Worm (Caenorhabditis elegans) whole organism, L3 larva: ENCODE results near the gene R03D7.8.
"Not testable (repeated sequence)": the region's sequence is repeated elsewhere in the genome, so short reads cannot be mapped to it uniquely, and the experiment has no call there.

ENCODE experiments used
- R02D3.7 ChIP-seq: fragments of 150-350 bp; optimal IDR thresholded peaks from 2 replicates; lab custom pipeline; 2014; ENCODE audit warnings: missing biosample characterization, missing genetic modification characterization
- ZK546.5 ChIP-seq: sonication (generic microtip); optimal IDR thresholded peaks from 2 replicates; lab custom pipeline; 2017; ENCODE audit warnings: missing biosample characterization, missing genetic modification characterization
- aly-2 ChIP-seq: fragments of 150-350 bp; optimal IDR thresholded peaks from 2 replicates; lab custom pipeline; 2014; ENCODE audit warnings: missing biosample characterization, missing genetic modification characterization
- ama-1 ChIP-seq: fragments of 150-350 bp; optimal IDR thresholded peaks from 2 replicates; lab custom pipeline; 2018
- ceh-16 ChIP-seq: sonication (generic microtip); optimal IDR thresholded peaks from 2 replicates; lab custom pipeline; 2017; ENCODE audit warnings: missing biosample characterization, missing genetic modification characterization
- ceh-28 ChIP-seq: fragments of 150-350 bp; optimal IDR thresholded peaks from 2 replicates; lab custom pipeline; 2014; ENCODE audit warnings: missing biosample characterization, missing genetic modification reagents, missing genetic modification characterization
- ceh-82 ChIP-seq: fragments of 150-350 bp; optimal IDR thresholded peaks from 2 replicates; lab custom pipeline; 2014; ENCODE audit warnings: missing biosample characterization, missing genetic modification characterization
- ceh-9 ChIP-seq: sonication (generic microtip); optimal IDR thresholded peaks from 2 replicates; lab custom pipeline; 2018; ENCODE audit warnings: missing biosample characterization, missing genetic modification characterization
- daf-12 ChIP-seq: fragments of 150-350 bp; optimal IDR thresholded peaks from 2 replicates; lab custom pipeline; 2014; ENCODE audit warnings: missing biosample characterization, missing genetic modification reagents, missing genetic modification characterization
- egl-27 ChIP-seq: sonication (generic microtip); optimal IDR thresholded peaks from 4 replicates; lab custom pipeline; 2017; ENCODE audit warnings: missing biosample characterization, missing genetic modification reagents, missing genetic modification characterization
- egl-5 ChIP-seq: fragments of 150-350 bp; optimal IDR thresholded peaks from 2 replicates; lab custom pipeline; 2017; ENCODE audit warnings: missing biosample characterization, missing genetic modification reagents, missing genetic modification characterization, inconsistent platforms
- elt-1 ChIP-seq: fragments of 150-350 bp; optimal IDR thresholded peaks from 2 replicates; lab custom pipeline; 2014; ENCODE audit warnings: missing biosample characterization, missing genetic modification characterization
- elt-2 ChIP-seq: sonication (generic microtip); optimal IDR thresholded peaks from 2 replicates; lab custom pipeline; 2016; ENCODE audit warnings: missing genetic modification reagents, mild to moderate bottlenecking, missing genetic modification characterization, missing compliant biosample characterization
- elt-3 ChIP-seq, 3 experiments: fragments of 150-350 bp in 1 of 3; sonication (generic microtip) in 2 of 3; optimal IDR thresholded peaks; 2 replicates in 2 of 3; 4 replicates in 1 of 3; lab custom pipeline; 2014 to 2017; ENCODE audit warnings: missing biosample characterization in 3 of 3, missing genetic modification characterization in 3 of 3
- fkh-10 ChIP-seq: sonication (generic microtip); optimal IDR thresholded peaks from 2 replicates; lab custom pipeline; 2017; ENCODE audit warnings: missing biosample characterization, missing genetic modification reagents, missing genetic modification characterization
- fkh-2 ChIP-seq: fragments of 150-350 bp; optimal IDR thresholded peaks from 2 replicates; lab custom pipeline; 2014; ENCODE audit warnings: missing biosample characterization, missing genetic modification reagents, missing genetic modification characterization
- hmg-11 ChIP-seq: sonication (generic microtip); optimal IDR thresholded peaks from 2 replicates; lab custom pipeline; 2016; ENCODE audit warnings: missing genetic modification characterization, missing compliant biosample characterization
- jun-1 ChIP-seq: fragments of 150-350 bp; optimal IDR thresholded peaks from 2 replicates; lab custom pipeline; 2014; ENCODE audit warnings: missing biosample characterization, missing genetic modification reagents, missing genetic modification characterization
- lin-39 ChIP-seq: fragments of 150-350 bp; optimal IDR thresholded peaks from 2 replicates; lab custom pipeline; 2018; ENCODE audit warnings: missing biosample characterization, missing genetic modification reagents, missing genetic modification characterization
- mml-1 ChIP-seq: fragments of 150-350 bp; sonication (generic microtip); optimal IDR thresholded peaks from 3 replicates; lab custom pipeline; 2014; ENCODE audit warnings: missing biosample characterization, missing genetic modification characterization
- nhr-12 ChIP-seq: fragments of 150-350 bp; optimal IDR thresholded peaks from 2 replicates; lab custom pipeline; 2014; ENCODE audit warnings: missing biosample characterization, missing genetic modification characterization
- nhr-23 ChIP-seq: fragments of 150-350 bp; optimal IDR thresholded peaks from 2 replicates; lab custom pipeline; 2014; ENCODE audit warnings: missing biosample characterization, missing genetic modification reagents, missing genetic modification characterization
- nhr-237 ChIP-seq: fragments of 150-350 bp; optimal IDR thresholded peaks from 2 replicates; lab custom pipeline; 2014; ENCODE audit warnings: missing biosample characterization, missing genetic modification characterization
- nhr-67 ChIP-seq: fragments of 150-350 bp; optimal IDR thresholded peaks from 2 replicates; lab custom pipeline; 2014; ENCODE audit warnings: missing biosample characterization, missing genetic modification characterization
- nhr-76 ChIP-seq: fragments of 150-350 bp; sonication (generic microtip); optimal IDR thresholded peaks from 5 replicates; lab custom pipeline; 2014; ENCODE audit warnings: missing biosample characterization, missing genetic modification characterization
- pha-4 ChIP-seq: fragments of 150-350 bp; optimal IDR thresholded peaks from 2 replicates; lab custom pipeline; 2014; ENCODE audit warnings: missing biosample characterization, missing genetic modification reagents, missing genetic modification characterization
- pqm-1 ChIP-seq: fragments of 150-350 bp; optimal IDR thresholded peaks from 2 replicates; lab custom pipeline; 2017; ENCODE audit warnings: missing biosample characterization, missing genetic modification characterization, inconsistent platforms
- skn-1 ChIP-seq: fragments of 150-350 bp; optimal IDR thresholded peaks from 2 replicates; lab custom pipeline; 2014; ENCODE audit warnings: missing biosample characterization, missing genetic modification characterization
- snpc-4 ChIP-seq: fragments of 150-350 bp; optimal IDR thresholded peaks from 2 replicates; lab custom pipeline; 2014; ENCODE audit warnings: missing biosample characterization, missing genetic modification characterization
- tbx-2 ChIP-seq: sonication (generic microtip); optimal IDR thresholded peaks from 2 replicates; lab custom pipeline; 2016; ENCODE audit warnings: mild to moderate bottlenecking, missing genetic modification characterization, missing compliant biosample characterization
- unc-62 ChIP-seq: fragments of 150-350 bp; sonication (generic microtip); optimal IDR thresholded peaks from 4 replicates; lab custom pipeline; 2014; ENCODE audit warnings: missing biosample characterization, missing genetic modification reagents, missing genetic modification characterization
- ztf-11 ChIP-seq: fragments of 150-350 bp; optimal IDR thresholded peaks from 2 replicates; lab custom pipeline; 2014; ENCODE audit warnings: missing biosample characterization, missing genetic modification characterization
- ztf-4 ChIP-seq: fragments of 150-350 bp; optimal IDR thresholded peaks from 2 replicates; lab custom pipeline; 2014; ENCODE audit warnings: missing biosample characterization, missing genetic modification characterization

R03D7.8 gene

ce11 chrII:10912995-10913394 lies 43.7 kb downstream of the R03D7.8 start:
- TF ChIP-seq skn-1 (tag; lab: Kevin White, UChicago), result no peak
- no peak for TF ChIP-seq pqm-1 (tag; lab: Kevin White, UChicago)
- TF ChIP-seq elt-2 (tag; lab: Kevin White, UChicago), result no peak
- no peak for TF ChIP-seq ceh-82 (tag; lab: Kevin White, UChicago)
- TF ChIP-seq hmg-11 (tag; lab: Kevin White, UChicago), result no peak
- TF ChIP-seq pha-4 (tag; lab: Kevin White, UChicago), result no peak
- no peak for TF ChIP-seq fkh-10 (GFP tag; lab: Kevin White, UChicago)
- TF ChIP-seq nhr-12, result no peak
- no peak for TF ChIP-seq aly-2 (tag; lab: Kevin White, UChicago)
- no peak for TF ChIP-seq nhr-237
- TF ChIP-seq ceh-16 (tag; lab: Kevin White, UChicago), result no peak
- TF ChIP-seq nhr-76, result no peak
- no peak for TF ChIP-seq ceh-9 (tag; lab: Kevin White, UChicago)
- TF ChIP-seq ama-1, result no peak
- TF ChIP-seq mml-1, result no peak
- TF ChIP-seq elt-1 (tag; lab: Kevin White, UChicago), result no peak
- TF ChIP-seq, all 47 proteins: peak for 0

ce11 chrII:10910219-10910618 lies 46.5 kb downstream of the R03D7.8 start, which contains the start of gene sra-11:
Gene sra-11 (minus strand): TSS chrII:10910319.
- TF ChIP-seq fkh-2 (tag; lab: Kevin White, UChicago), result no peak
- no peak for TF ChIP-seq ceh-9 (tag; lab: Kevin White, UChicago)
- no peak for TF ChIP-seq ztf-4 (tag; lab: Kevin White, UChicago)
- TF ChIP-seq elt-3 (tag; optimal IDR thresholded peaks at IDR 0.05; lab: Kevin White, UChicago), result no peak
- no peak for TF ChIP-seq nhr-76
- no peak for TF ChIP-seq jun-1
- no peak for TF ChIP-seq snpc-4 (tag; lab: Kevin White, UChicago)
- TF ChIP-seq R02D3.7 (tag; lab: Kevin White, UChicago), result no peak
- TF ChIP-seq ztf-11 (tag; lab: Kevin White, UChicago), result no peak
- TF ChIP-seq nhr-67 (tag; lab: Kevin White, UChicago), result no peak
- no peak for TF ChIP-seq aly-2 (tag; lab: Kevin White, UChicago)
- no peak for TF ChIP-seq egl-27 (tag; lab: Kevin White, UChicago)
- TF ChIP-seq tbx-2 (tag; lab: Kevin White, UChicago), result no peak
- TF ChIP-seq lin-39 (tag; lab: Kevin White, UChicago), result no peak
- TF ChIP-seq daf-12 (tag; lab: Kevin White, UChicago), result no peak
- no peak for TF ChIP-seq nhr-23 (tag; lab: Kevin White, UChicago)
- no peak for TF ChIP-seq ceh-82 (tag; lab: Kevin White, UChicago)
- no peak for TF ChIP-seq ama-1
- no peak for TF ChIP-seq egl-5 (tag; lab: Kevin White, UChicago)

- TF ChIP-seq ZK546.5 (tag; lab: Kevin White, UChicago); ceh-28; unc-62 (GFP tag; lab: Kevin White, UChicago): not testable (repeated sequence)
Observed at ce11 chrII:10904379-10904778, 52.3 kb downstream of the R03D7.8 start, which contains the start of gene sra-12. Gene sra-12 (minus strand): TSS chrII:10904479.
